Worm (Caenorhabditis elegans): ENCODE measurements around the gene ifbp-1.

- TF ChIP-seq him-1 (tag; optimal IDR thresholded peaks at IDR 0.05) (no peak), W03F9.2 (tag; optimal IDR thresholded peaks at IDR 0.05) (no peak), dao-5 (tag; optimal IDR thresholded peaks at IDR 0.05) (no peak)
Measured at ce11 chrV:13408440-13408839, 28.4 kb upstream of the ifbp-1 start.
